Worm (Caenorhabditis elegans) whole organism, mixed stage, embryonic: Measurements from ENCODE around the gene srh-245.

Experiments used
- blmp-1 ChIP-seq: fragments of 150-350 bp; optimal IDR thresholded peaks from 2 replicates; lab custom pipeline; 2014; ENCODE audit warnings: missing biosample characterization, missing genetic modification characterization
- ceh-39 ChIP-seq: fragments of 150-350 bp; optimal IDR thresholded peaks from 2 replicates; lab custom pipeline; 2014; ENCODE audit warnings: missing biosample characterization, missing genetic modification characterization
- ces-1 ChIP-seq: fragments of 150-350 bp; optimal IDR thresholded peaks from 2 replicates; lab custom pipeline; 2014; ENCODE audit warnings: missing biosample characterization, missing genetic modification reagents, missing genetic modification characterization
- elt-3 ChIP-seq: fragments of 150-350 bp; optimal IDR thresholded peaks from 2 replicates; lab custom pipeline; 2014; ENCODE audit warnings: missing biosample characterization, missing genetic modification characterization
- flh-1 ChIP-seq: fragments of 200-800 bp; sonication (Bioruptor generic); optimal IDR thresholded peaks from 2 replicates; lab custom pipeline; 2018; ENCODE audit warnings: mild to moderate bottlenecking, missing genetic modification characterization, moderate library complexity, missing compliant biosample characterization
- lin-13 ChIP-seq: fragments of 150-350 bp; optimal IDR thresholded peaks from 2 replicates; lab custom pipeline; 2014; ENCODE audit warnings: missing biosample characterization, missing genetic modification characterization
- lin-32 ChIP-seq: fragments of 200-800 bp; sonication (Bioruptor generic); optimal IDR thresholded peaks from 2 replicates; lab custom pipeline; 2018; ENCODE audit warnings: mild to moderate bottlenecking, missing genetic modification characterization, missing compliant biosample characterization
- mep-1 ChIP-seq: fragments of 150-350 bp; optimal IDR thresholded peaks from 2 replicates; lab custom pipeline; 2017; ENCODE audit warnings: missing biosample characterization, missing genetic modification reagents, missing genetic modification characterization, inconsistent platforms
- nhr-12 ChIP-seq: fragments of 150-350 bp; optimal IDR thresholded peaks from 2 replicates; lab custom pipeline; 2014; ENCODE audit warnings: missing biosample characterization, missing genetic modification characterization
- nhr-28 ChIP-seq: fragments of 150-350 bp; optimal IDR thresholded peaks from 2 replicates; lab custom pipeline; 2014; ENCODE audit warnings: missing biosample characterization, missing genetic modification characterization
- nhr-76 ChIP-seq: sonication (generic microtip); optimal IDR thresholded peaks from 2 replicates; lab custom pipeline; 2017; ENCODE audit warnings: missing biosample characterization, missing genetic modification characterization
- snpc-4 ChIP-seq: fragments of 150-350 bp; optimal IDR thresholded peaks from 2 replicates; lab custom pipeline; 2014; ENCODE audit warnings: missing biosample characterization, missing genetic modification characterization
- unc-62 ChIP-seq: fragments of 150-350 bp; optimal IDR thresholded peaks from 2 replicates; lab custom pipeline; 2014; ENCODE audit warnings: missing biosample characterization, missing genetic modification reagents, missing genetic modification characterization
- ztf-11 ChIP-seq: fragments of 150-350 bp; optimal IDR thresholded peaks from 2 replicates; lab custom pipeline; 2014; ENCODE audit warnings: missing biosample characterization, missing genetic modification characterization

- TF ChIP-seq nhr-76 (tag; lab: Kevin White, UChicago) (no peak), lin-32 (no peak), ztf-11 (tag; lab: Kevin White, UChicago) (no peak), nhr-12 (no peak), mep-1 (no peak), ceh-39 (no peak), lin-13 (tag; lab: Kevin White, UChicago) (no peak), nhr-28 (no peak), snpc-4 (tag; lab: Kevin White, UChicago) (no peak), elt-3 (no peak), flh-1 (GFP tag; lab: Kevin White, UChicago) (no peak), ces-1 (no peak), unc-62 (GFP tag; lab: Kevin White, UChicago) (no peak), blmp-1 (tag; lab: Kevin White, UChicago) (no peak)
Measured at ce11 chrV:635630-636029, 20.1 kb downstream of the srh-245 start.
